Fruit fly (Drosophila melanogaster) whole organism, wandering third instar larva: Measurements from ENCODE around the gene CG11811.
A peak's percentile ranks its signal among the peaks of the same experiment; 100 is the strongest.

Experiments
- CrebA ChIP-seq: fragments of 200-800 bp; sonication (Bioruptor generic); optimal IDR thresholded peaks from 2 replicates; lab custom pipeline; 2016; ENCODE audit warnings: missing biosample characterization, mild to moderate bottlenecking, missing genetic modification characterization, borderline replicate concordance
- Dfd ChIP-seq: fragments of >200 bp; optimal IDR thresholded peaks from 2 replicates; lab custom pipeline; 2017; ENCODE audit warnings: missing biosample characterization, missing genetic modification characterization
- HLH106 ChIP-seq: fragments of 200-800 bp; optimal IDR thresholded peaks from 3 replicates; lab custom pipeline; 2019; ENCODE audit warnings: missing biosample characterization, mild to moderate bottlenecking, missing genetic modification characterization, moderate library complexity
- Myc ChIP-seq: fragments of >200 bp; optimal IDR thresholded peaks from 2 replicates; lab custom pipeline; 2017
- N ChIP-seq: fragments of >200 bp; optimal IDR thresholded peaks from 2 replicates; lab custom pipeline; 2018; ENCODE audit warnings: missing biosample characterization, missing external identifiers, missing genetic modification characterization
- OdsH ChIP-seq: fragments of 200-800 bp; sonication (Bioruptor generic); optimal IDR thresholded peaks from 2 replicates; lab custom pipeline; 2016; ENCODE audit warnings: missing biosample characterization, mild to moderate bottlenecking, missing genetic modification characterization
- Vsx2 ChIP-seq: fragments of 200-300, 225-300 bp; sonication (Bioruptor generic); optimal IDR thresholded peaks from 2 replicates; lab custom pipeline; 2018; ENCODE audit warnings: missing biosample characterization, missing genetic modification characterization; ENCODE audit not compliant: partially characterized antibody
- dmrt93B ChIP-seq: fragments of 200-800 bp; sonication (Bioruptor generic); optimal IDR thresholded peaks from 2 replicates; lab custom pipeline; 2018; ENCODE audit warnings: missing biosample characterization, mild to moderate bottlenecking, missing genetic modification characterization
- foxo ChIP-seq, 2 experiments: fragments of 200-800 bp; sonication (Bioruptor generic); optimal IDR thresholded peaks; 2 replicates in 1 of 2; 3 replicates in 1 of 2; lab custom pipeline; 2016 to 2017; ENCODE audit warnings: missing biosample characterization in 2 of 2, missing genetic modification characterization in 2 of 2
- lola ChIP-seq: fragments of >200 bp; optimal IDR thresholded peaks from 2 replicates; lab custom pipeline; 2017; ENCODE audit warnings: missing biosample characterization, missing genetic modification characterization
- pan ChIP-seq: fragments of >200 bp; optimal IDR thresholded peaks from 2 replicates; lab custom pipeline; 2017
- psq ChIP-seq: fragments of 200-800 bp; sonication (Bioruptor generic); optimal IDR thresholded peaks from 3 replicates; lab custom pipeline; 2017; ENCODE audit warnings: missing biosample characterization, mild to moderate bottlenecking, missing genetic modification characterization, moderate library complexity
- usp ChIP-seq: fragments of >200 bp; optimal IDR thresholded peaks from 2 replicates; lab custom pipeline; 2017; ENCODE audit warnings: missing biosample characterization, missing genetic modification characterization
- woc ChIP-seq: sonication (Bioruptor generic); optimal IDR thresholded peaks from 2 replicates; lab custom pipeline; 2016; ENCODE audit warnings: missing biosample characterization, mild to moderate bottlenecking, missing genetic modification characterization

- TF ChIP-seq usp (GFP tag; lab: Kevin White, UChicago) (no peak), woc (GFP tag; lab: Kevin White, UChicago) (peak; percentile 72), CrebA (no peak), N (GFP tag; lab: Kevin White, UChicago) (no peak), HLH106 (peak; percentile 80), Myc (lab: Kevin White, UChicago) (no peak), Dfd (peak; percentile 17), psq (GFP tag; lab: Kevin White, UChicago) (peak; percentile 91), Vsx2 (no peak), pan (lab: Kevin White, UChicago) (no peak), lola (GFP tag; lab: Kevin White, UChicago) (no peak), OdsH (peak; percentile 84), foxo (GFP tag; optimal IDR thresholded peaks at IDR 0.05; lab: Kevin White, UChicago) (peak in 1 of 2 experiments; percentile 86), dmrt93B (GFP tag; lab: Kevin White, UChicago) (peak; percentile 62)
Observed at dm6 chr3L:10711352-10711751, 20.5 kb downstream of the CG11811 start.
